Fruit fly (Drosophila melanogaster) whole organism, prepupa: ENCODE data around the gene HDAC1.

ENCODE experiments used
- Blimp-1 ChIP-seq: fragments of 200-800 bp; sonication (Bioruptor generic); optimal IDR thresholded peaks from 3 replicates; lab custom pipeline; 2017; ENCODE audit warnings: missing biosample characterization, missing genetic modification characterization, mild to moderate bottlenecking, moderate library complexity, missing genetic modification reagents
- CG10631 ChIP-seq: fragments of 200-800 bp; sonication (Bioruptor generic); optimal IDR thresholded peaks from 2 replicates; lab custom pipeline; 2016; ENCODE audit warnings: missing biosample characterization, missing genetic modification characterization
- CG10669 ChIP-seq: fragments of 200-800 bp; sonication (Bioruptor generic); optimal IDR thresholded peaks from 3 replicates; lab custom pipeline; 2018; ENCODE audit warnings: missing biosample characterization, mild to moderate bottlenecking, missing genetic modification characterization, moderate library complexity
- CG11762 ChIP-seq: fragments of 200-800 bp; sonication (Bioruptor generic); optimal IDR thresholded peaks from 3 replicates; lab custom pipeline; 2016; ENCODE audit warnings: missing biosample characterization, missing genetic modification characterization; ENCODE audit not compliant: insufficient read depth
- CG11902 ChIP-seq: fragments of 200-800 bp; sonication (Bioruptor generic); optimal IDR thresholded peaks from 3 replicates; lab custom pipeline; 2016; ENCODE audit warnings: missing biosample characterization, missing genetic modification characterization
- CG15336 ChIP-seq: fragments of 200-800 bp; sonication (Bioruptor generic); IDR thresholded peaks from 2 replicates; pipeline ENCODE4 v1.3.6; 2022; ENCODE audit warnings: missing biosample characterization, missing genetic modification characterization
- CG1621 ChIP-seq: fragments of 200-800 bp; sonication (Bioruptor generic); optimal IDR thresholded peaks from 3 replicates; lab custom pipeline; 2018; ENCODE audit warnings: missing biosample characterization, mild to moderate bottlenecking, missing genetic modification characterization
- CG16779 ChIP-seq: fragments of 200-800 bp; sonication (Bioruptor generic); optimal IDR thresholded peaks from 3 replicates; lab custom pipeline; 2017; ENCODE audit warnings: missing biosample characterization, mild to moderate bottlenecking, missing genetic modification characterization
- CG31627 ChIP-seq: fragments of 200-800 bp; sonication (Bioruptor generic); optimal IDR thresholded peaks from 3 replicates; lab custom pipeline; 2016; ENCODE audit warnings: missing biosample characterization, missing genetic modification characterization
- CG32006 ChIP-seq: fragments of 200-800 bp; sonication (Bioruptor generic); optimal IDR thresholded peaks from 3 replicates; lab custom pipeline; 2017; ENCODE audit warnings: missing biosample characterization, mild to moderate bottlenecking, missing genetic modification characterization
- CG3919 ChIP-seq: fragments of 200-800 bp; sonication (Bioruptor generic); optimal IDR thresholded peaks from 3 replicates; lab custom pipeline; 2016; ENCODE audit warnings: missing biosample characterization, missing genetic modification characterization
- CG6163 ChIP-seq: fragments of 200-800 bp; sonication (Bioruptor generic); IDR thresholded peaks from 3 replicates; pipeline ENCODE4 v1.3.6; 2022; ENCODE audit warnings: missing biosample characterization, missing genetic modification characterization
- CG6276 ChIP-seq: fragments of 200-800 bp; sonication (Bioruptor generic); optimal IDR thresholded peaks from 2 replicates; lab custom pipeline; 2017; ENCODE audit warnings: missing biosample characterization, mild to moderate bottlenecking, missing genetic modification characterization
- CG6792 ChIP-seq: fragments of 200-800 bp; sonication (Bioruptor generic); optimal IDR thresholded peaks from 3 replicates; lab custom pipeline; 2016; ENCODE audit warnings: missing biosample characterization, missing genetic modification characterization
- CG6808 ChIP-seq: fragments of 200-800 bp; sonication (Bioruptor generic); optimal IDR thresholded peaks from 3 replicates; lab custom pipeline; 2017; ENCODE audit warnings: missing biosample characterization, missing genetic modification characterization, mild to moderate bottlenecking, moderate library complexity, missing genetic modification reagents
- CG6854 ChIP-seq: fragments of 200-800 bp; sonication (Bioruptor generic); optimal IDR thresholded peaks from 2 replicates; lab custom pipeline; 2017; ENCODE audit warnings: missing biosample characterization, mild to moderate bottlenecking, missing genetic modification characterization
- CG7368 ChIP-seq: fragments of 200-800 bp; sonication (Bioruptor generic); optimal IDR thresholded peaks from 3 replicates; lab custom pipeline; 2016; ENCODE audit warnings: missing biosample characterization, missing genetic modification characterization
- CG8119 ChIP-seq: fragments of 200-800 bp; sonication (Bioruptor generic); IDR thresholded peaks from 3 replicates; pipeline ENCODE4 v1.3.6; 2022; ENCODE audit warnings: missing biosample characterization, missing genetic modification characterization
- CG8319 ChIP-seq: fragments of 200-800 bp; sonication (Bioruptor generic); optimal IDR thresholded peaks from 3 replicates; lab custom pipeline; 2016; ENCODE audit warnings: missing biosample characterization, missing genetic modification characterization
- CG9139 ChIP-seq: fragments of 200-800 bp; sonication (Bioruptor generic); optimal IDR thresholded peaks from 3 replicates; lab custom pipeline; 2017; ENCODE audit warnings: missing biosample characterization, mild to moderate bottlenecking, missing genetic modification characterization
- Eip93F ChIP-seq: fragments of 200-800 bp; sonication (Bioruptor generic); optimal IDR thresholded peaks from 2 replicates; lab custom pipeline; 2016; ENCODE audit warnings: missing biosample characterization, mild to moderate bottlenecking, missing genetic modification characterization
- Ets21C ChIP-seq: fragments of 200-800 bp; sonication (Bioruptor generic); optimal IDR thresholded peaks from 3 replicates; lab custom pipeline; 2016; ENCODE audit warnings: missing biosample characterization, missing genetic modification characterization
- Ets96B ChIP-seq: fragments of 200-800 bp; optimal IDR thresholded peaks from 2 replicates; lab custom pipeline; 2019; ENCODE audit warnings: missing biosample characterization, mild to moderate bottlenecking, missing genetic modification characterization, moderate library complexity
- Gug ChIP-seq: fragments of 200-800 bp; sonication (Bioruptor generic); IDR thresholded peaks from 2 replicates; pipeline ENCODE4 v1.3.6; 2022; ENCODE audit warnings: missing biosample characterization, missing genetic modification characterization
- Lpt ChIP-seq: fragments of 200-800 bp; sonication (Bioruptor generic); optimal IDR thresholded peaks from 3 replicates; lab custom pipeline; 2016; ENCODE audit warnings: missing biosample characterization, missing genetic modification characterization
- Met ChIP-seq: fragments of 200-800 bp; sonication (Bioruptor generic); optimal IDR thresholded peaks from 3 replicates; lab custom pipeline; 2016; ENCODE audit warnings: missing biosample characterization, missing genetic modification characterization
- OdsH ChIP-seq: fragments of 200-800 bp; sonication (Bioruptor generic); optimal IDR thresholded peaks from 3 replicates; lab custom pipeline; 2016; ENCODE audit warnings: missing biosample characterization, missing genetic modification characterization
- Smox ChIP-seq: fragments of 200-800 bp; sonication (Bioruptor generic); optimal IDR thresholded peaks from 3 replicates; lab custom pipeline; 2016; ENCODE audit warnings: missing biosample characterization, missing genetic modification characterization
- cyc ChIP-seq: fragments of 200-800 bp; sonication (Bioruptor generic); optimal IDR thresholded peaks from 3 replicates; lab custom pipeline; 2016; ENCODE audit warnings: missing biosample characterization, missing genetic modification characterization
- esn ChIP-seq: fragments of 200-800 bp; sonication (Bioruptor generic); optimal IDR thresholded peaks from 2 replicates; lab custom pipeline; 2016; ENCODE audit warnings: missing biosample characterization, mild to moderate bottlenecking, missing genetic modification characterization, moderate library complexity
- fkh ChIP-seq: fragments of 200-800 bp; sonication (Bioruptor generic); optimal IDR thresholded peaks from 3 replicates; lab custom pipeline; 2017; ENCODE audit warnings: missing biosample characterization, mild to moderate bottlenecking, missing genetic modification characterization, moderate library complexity
- lz ChIP-seq: fragments of 200-800 bp; sonication (Bioruptor generic); optimal IDR thresholded peaks from 3 replicates; lab custom pipeline; 2016; ENCODE audit warnings: missing biosample characterization, missing genetic modification characterization
- pdm3 ChIP-seq: fragments of 200-800 bp; sonication (Bioruptor generic); optimal IDR thresholded peaks from 3 replicates; lab custom pipeline; 2016; ENCODE audit warnings: missing biosample characterization, missing genetic modification characterization
- salr ChIP-seq, 2 experiments: fragments of 200-800 bp; sonication (Bioruptor generic); optimal IDR thresholded peaks; 3 replicates each; lab custom pipeline; 2016 to 2018; ENCODE audit warnings: missing biosample characterization in 2 of 2, missing genetic modification characterization in 2 of 2, mild to moderate bottlenecking in 1 of 2
- spab ChIP-seq: fragments of 200-800 bp; sonication (Bioruptor generic); optimal IDR thresholded peaks from 2 replicates; lab custom pipeline; 2017; ENCODE audit warnings: missing biosample characterization, mild to moderate bottlenecking, missing genetic modification characterization, missing genetic modification reagents
- ss ChIP-seq, 2 experiments: fragments of 200-800 bp; sonication (Bioruptor generic); optimal IDR thresholded peaks; 2 replicates in 1 of 2; 3 replicates in 1 of 2; lab custom pipeline; 2017 to 2018; ENCODE audit warnings: mild to moderate bottlenecking in 2 of 2, missing biosample characterization in 2 of 2, missing genetic modification characterization in 2 of 2, moderate library complexity in 1 of 2
- svp ChIP-seq: fragments of 200-800 bp; sonication (Bioruptor generic); peaks from one replicate; lab custom pipeline; 2016; ENCODE audit warnings: missing biosample characterization, missing genetic modification characterization
- topi ChIP-seq: fragments of 200-800 bp; sonication (Bioruptor generic); optimal IDR thresholded peaks from 3 replicates; lab custom pipeline; 2016; ENCODE audit warnings: missing biosample characterization, missing genetic modification characterization
- vri ChIP-seq: fragments of 200-800 bp; sonication (Bioruptor generic); optimal IDR thresholded peaks from 3 replicates; lab custom pipeline; 2016; ENCODE audit warnings: missing biosample characterization, mild to moderate bottlenecking, missing genetic modification characterization

HDAC1 gene

dm6 chr3L:4626434-4626833 lies at the start of gene HDAC1:
Gene HDAC1, plus strand, starts transcription at chr3L:4626734.
- TF ChIP-seq CG6808 (GFP tag; lab: Kevin White, UChicago) (no peak), CG31627 (GFP tag; lab: Kevin White, UChicago) (no peak), CG8319 (GFP tag; lab: Kevin White, UChicago) (no peak), Smox (GFP tag; lab: Kevin White, UChicago) (no peak), lz (GFP tag; lab: Kevin White, UChicago) (no peak), CG11902 (no peak), ss (GFP tag; optimal IDR thresholded peaks at IDR 0.05; lab: Kevin White, UChicago) (no peak)

dm6 chr3L:4590051-4590450 lies 36.5 kb upstream of the HDAC1 start:
- TF ChIP-seq Ets21C (GFP tag; lab: Kevin White, UChicago) (no peak), fkh (GFP tag; lab: Kevin White, UChicago) (no peak), Blimp-1 (no peak), CG3919 (GFP tag; lab: Kevin White, UChicago) (no peak), CG11762 (GFP tag; lab: Kevin White, UChicago) (no peak), Eip93F (GFP tag; lab: Kevin White, UChicago) (no peak), lz (GFP tag; lab: Kevin White, UChicago) (no peak), vri (no peak), spab (GFP tag; lab: Kevin White, UChicago) (no peak), CG6854 (GFP tag; lab: Kevin White, UChicago) (no peak), CG10631 (GFP tag; lab: Kevin White, UChicago) (no peak), topi (no peak), svp (no peak), CG8119 (no peak), CG15336 (GFP tag; lab: Robert Waterston, UW) (no peak), CG1621 (tag; lab: Kevin White, UChicago) (no peak), CG7368 (GFP tag; lab: Kevin White, UChicago) (no peak), CG16779 (no peak)

dm6 chr3L:4599747-4600146 lies 26.8 kb upstream of the HDAC1 start:
- no peak for TF ChIP-seq CG6163
- no peak for TF ChIP-seq Met (GFP tag; lab: Kevin White, UChicago)
- no peak for TF ChIP-seq esn (GFP tag; lab: Kevin White, UChicago)
- no peak for TF ChIP-seq Gug (GFP tag; lab: Robert Waterston, UW)
- no peak for TF ChIP-seq OdsH (GFP tag; lab: Kevin White, UChicago)
- no peak for TF ChIP-seq CG6808 (GFP tag; lab: Kevin White, UChicago)
- TF ChIP-seq CG6276, result no peak
- no peak for TF ChIP-seq CG10669
- no peak for TF ChIP-seq CG6792 (GFP tag; lab: Kevin White, UChicago)
- no peak for TF ChIP-seq Smox (GFP tag; lab: Kevin White, UChicago)
- TF ChIP-seq Lpt (GFP tag; lab: Kevin White, UChicago), result no peak
- no peak for TF ChIP-seq svp
- TF ChIP-seq Ets96B (tag; lab: Kevin White, UChicago), result no peak
- TF ChIP-seq CG32006 (GFP tag; lab: Kevin White, UChicago), result no peak
- no peak for TF ChIP-seq pdm3 (GFP tag; lab: Kevin White, UChicago)
- no peak for TF ChIP-seq salr (GFP tag; optimal IDR thresholded peaks at IDR 0.05; lab: Kevin White, UChicago)
- no peak for TF ChIP-seq spab (GFP tag; lab: Kevin White, UChicago)
- no peak for TF ChIP-seq CG11902
- no peak for TF ChIP-seq CG9139 (GFP tag; lab: Kevin White, UChicago)
- no peak for TF ChIP-seq cyc (GFP tag; lab: Kevin White, UChicago)
